Fruit fly (Drosophila melanogaster): ENCODE measurements around the gene ncd.

ncd gene

DNA sequence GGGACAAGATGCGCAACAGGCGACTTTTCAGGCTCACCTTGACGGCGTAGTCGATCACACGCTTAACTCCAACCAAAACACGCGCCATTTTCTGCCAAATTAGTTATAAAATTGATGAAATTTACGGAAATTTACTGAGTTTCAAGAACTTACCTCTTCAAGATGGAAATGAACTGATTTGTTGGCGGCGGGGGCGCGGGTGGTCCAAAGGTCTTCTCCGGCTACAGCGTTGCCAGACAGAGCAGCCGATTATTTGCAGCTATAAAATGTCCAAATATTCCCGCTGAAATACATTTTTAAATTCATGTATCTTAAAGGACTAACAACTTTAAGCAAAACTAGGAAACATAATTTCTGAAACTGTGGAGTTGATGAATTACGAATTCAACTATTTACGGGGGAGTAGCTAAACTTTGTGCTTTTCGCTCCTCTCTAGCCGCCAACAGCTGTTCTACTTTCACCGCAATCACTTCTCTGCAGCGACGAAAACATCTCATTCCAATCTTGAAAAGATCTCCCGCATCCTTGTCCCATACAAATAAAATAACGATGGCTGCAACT, 4.1 kb downstream of the ncd start, which contains the start of the genes Etfb and CG7789 (continued):
- TF ChIP-seq CG11085 (GFP tag; IDR thresholded peaks at IDR 0.05), result peak; percentile 74; the same call in 1 of the 2 replicates
- peak in 1 of 2 experiments; percentile 61 for TF ChIP-seq insv (GFP tag; optimal IDR thresholded peaks at IDR 0.05)
- TF ChIP-seq CG7357 (GFP tag; IDR thresholded peaks at IDR 0.05), result peak; percentile 56; the same call in 2 of the 3 replicates
- TF ChIP-seq zen2 (GFP tag; IDR thresholded peaks at IDR 0.05; ENCODE audit: partially characterized antibody), result peak; percentile 35; the same call in 1 of the 3 replicates
- TF ChIP-seq sens-2 (GFP tag; IDR thresholded peaks at IDR 0.05), result peak; percentile 70; the same call in 1 of the 2 replicates
- no peak for TF ChIP-seq CG2678 (tag; optimal IDR thresholded peaks at IDR 0.05)
- no peak for TF ChIP-seq CG7839 (tag; optimal IDR thresholded peaks at IDR 0.05)
- no peak for TF ChIP-seq Hr78 (GFP tag; optimal IDR thresholded peaks at IDR 0.05)
- peak; percentile 81 for TF ChIP-seq scrt (GFP tag; optimal IDR thresholded peaks at IDR 0.05)
- TF ChIP-seq Camta (GFP tag; optimal IDR thresholded peaks at IDR 0.05), result peak; percentile 62
- peak; percentile 64 for TF ChIP-seq CG16863 (GFP tag; optimal IDR thresholded peaks at IDR 0.05)
- no peak for TF ChIP-seq ro (GFP tag; IDR thresholded peaks at IDR 0.05)
- TF ChIP-seq CG33213 (GFP tag; optimal IDR thresholded peaks at IDR 0.05), result peak; percentile 73
- peak; percentile 31 for TF ChIP-seq btn (GFP tag; optimal IDR thresholded peaks at IDR 0.05)
- TF ChIP-seq CG12659 (GFP tag; optimal IDR thresholded peaks at IDR 0.05), result peak; percentile 86
- TF ChIP-seq eyg (GFP tag; optimal IDR thresholded peaks at IDR 0.05), result peak; percentile 74
- TF ChIP-seq CG8089 (GFP tag; optimal IDR thresholded peaks at IDR 0.05), result peak; percentile 55
- TF ChIP-seq fu2 (GFP tag; optimal IDR thresholded peaks at IDR 0.05), result peak; percentile 71
- TF ChIP-seq CG3065 (GFP tag; optimal IDR thresholded peaks at IDR 0.05), result no peak
- TF ChIP-seq Sin3A (optimal IDR thresholded peaks at IDR 0.05), result peak; percentile 69
- peak; percentile 53; the same call in 1 of the 2 replicates for TF ChIP-seq ham (GFP tag; IDR thresholded peaks at IDR 0.05)
- TF ChIP-seq CG4424 (GFP tag; optimal IDR thresholded peaks at IDR 0.05), result no peak
- TF ChIP-seq CG30403 (GFP tag; optimal IDR thresholded peaks at IDR 0.05), result peak; percentile 88
- peak; percentile 34 for TF ChIP-seq CG10979 (tag; optimal IDR thresholded peaks at IDR 0.05)
- no peak for TF ChIP-seq ATbp (GFP tag; optimal IDR thresholded peaks at IDR 0.05)
- TF ChIP-seq bigmax (GFP tag; optimal IDR thresholded peaks at IDR 0.05), result no peak
- no peak for TF ChIP-seq yki (optimal IDR thresholded peaks at IDR 0.05)
- TF ChIP-seq usp (GFP tag; optimal IDR thresholded peaks at IDR 0.05), result no peak
- no peak for TF ChIP-seq p53 (GFP tag; optimal IDR thresholded peaks at IDR 0.05)
- TF ChIP-seq fd3F (GFP tag; optimal IDR thresholded peaks at IDR 0.05), result peak; percentile 63
- no peak; the same call in 2 of the 3 replicates for TF ChIP-seq CG6791 (GFP tag; IDR thresholded peaks at IDR 0.05; ENCODE audit: partially characterized antibody)
- TF ChIP-seq onecut (GFP tag; IDR thresholded peaks at IDR 0.05), result peak; percentile 57
- TF ChIP-seq CG1603 (tag; optimal IDR thresholded peaks at IDR 0.05), result peak; percentile 87
- peak; percentile 65 for TF ChIP-seq CG1647 (GFP tag; optimal IDR thresholded peaks at IDR 0.05)
- TF ChIP-seq sob (GFP tag; IDR thresholded peaks at IDR 0.05), result peak; percentile 87
- no peak for TF ChIP-seq Fer2 (tag; optimal IDR thresholded peaks at IDR 0.05)
- TF ChIP-seq CG11504 (tag; optimal IDR thresholded peaks at IDR 0.05), result no peak
- no peak for TF ChIP-seq CG8359 (GFP tag; optimal IDR thresholded peaks at IDR 0.05; ENCODE audit: borderline replicate concordance)
- TF ChIP-seq Atf-2 (GFP tag; optimal IDR thresholded peaks at IDR 0.05), result peak; percentile 55
- no peak for TF ChIP-seq CG6813 (GFP tag; optimal IDR thresholded peaks at IDR 0.05)
- peak; percentile 58 for TF ChIP-seq hkb (optimal IDR thresholded peaks at IDR 0.05)
- TF ChIP-seq hkb (GFP tag; IDR thresholded peaks at IDR 0.05), result peak; percentile 81
- TF ChIP-seq CG15696 (tag; optimal IDR thresholded peaks at IDR 0.05), result peak; percentile 65
- no peak for TF ChIP-seq aop (GFP tag; IDR thresholded peaks at IDR 0.05)
- TF ChIP-seq CG9727 (GFP tag; optimal IDR thresholded peaks at IDR 0.05), result peak; percentile 61
- TF ChIP-seq so (GFP tag; IDR thresholded peaks at IDR 0.05), result 0 out of 3 replicates have a peak, but pooled peaks have one; percentile 8
- no peak for TF ChIP-seq CG6254 (GFP tag; optimal IDR thresholded peaks at IDR 0.05)
- TF ChIP-seq HLH3B (GFP tag; IDR thresholded peaks at IDR 0.05), result peak; percentile 67
- TF ChIP-seq Hmx (GFP tag; optimal IDR thresholded peaks at IDR 0.05), result no peak
- peak; percentile 6 for TF ChIP-seq tup (GFP tag; optimal IDR thresholded peaks at IDR 0.05)
- TF ChIP-seq CG17912 (GFP tag; optimal IDR thresholded peaks at IDR 0.05), result peak; percentile 46

Data from whole organism, embryonic.